Fruit fly (Drosophila melanogaster) whole organism, adult: ENCODE results near the gene Tmf.

ENCODE experiments used
- CG14711 ChIP-seq: fragments of 200-800 bp; sonication (Bioruptor generic); optimal IDR thresholded peaks from 2 replicates; lab custom pipeline; 2018; ENCODE audit warnings: missing biosample characterization, mild to moderate bottlenecking, missing genetic modification characterization, moderate library complexity
- CG1620 ChIP-seq: fragments of 200-800 bp; sonication (Bioruptor generic); optimal IDR thresholded peaks from 2 replicates; lab custom pipeline; 2016; ENCODE audit warnings: missing biosample characterization, missing genetic modification characterization
- CG7045 ChIP-seq: fragments of 200-800 bp; sonication (Bioruptor generic); optimal IDR thresholded peaks from 2 replicates; lab custom pipeline; 2017; ENCODE audit warnings: missing biosample characterization, mild to moderate bottlenecking, missing genetic modification characterization
- Clk ChIP-seq: fragments of 200-800 bp; sonication (Bioruptor generic); optimal IDR thresholded peaks from 2 replicates; lab custom pipeline; 2017; ENCODE audit warnings: missing biosample characterization, missing genetic modification characterization
- bab1 ChIP-seq: fragments of 200-800 bp; sonication (Bioruptor generic); optimal IDR thresholded peaks from 3 replicates; lab custom pipeline; 2019; ENCODE audit warnings: missing biosample characterization, mild to moderate bottlenecking, missing genetic modification characterization, moderate library complexity
- kay ChIP-seq: fragments of 200-800 bp; sonication (Bioruptor generic); peaks from one replicate; lab custom pipeline; 2016; ENCODE audit warnings: missing biosample characterization, missing genetic modification characterization, borderline replicate concordance
- ovo ChIP-seq: fragments of 200-800 bp; sonication (Bioruptor generic); optimal IDR thresholded peaks from 2 replicates; lab custom pipeline; 2016; ENCODE audit warnings: missing biosample characterization, missing genetic modification characterization
- toe ChIP-seq: fragments of 200-800 bp; sonication (Bioruptor generic); optimal IDR thresholded peaks from 2 replicates; lab custom pipeline; 2016; ENCODE audit warnings: missing biosample characterization, missing genetic modification characterization

DNA sequence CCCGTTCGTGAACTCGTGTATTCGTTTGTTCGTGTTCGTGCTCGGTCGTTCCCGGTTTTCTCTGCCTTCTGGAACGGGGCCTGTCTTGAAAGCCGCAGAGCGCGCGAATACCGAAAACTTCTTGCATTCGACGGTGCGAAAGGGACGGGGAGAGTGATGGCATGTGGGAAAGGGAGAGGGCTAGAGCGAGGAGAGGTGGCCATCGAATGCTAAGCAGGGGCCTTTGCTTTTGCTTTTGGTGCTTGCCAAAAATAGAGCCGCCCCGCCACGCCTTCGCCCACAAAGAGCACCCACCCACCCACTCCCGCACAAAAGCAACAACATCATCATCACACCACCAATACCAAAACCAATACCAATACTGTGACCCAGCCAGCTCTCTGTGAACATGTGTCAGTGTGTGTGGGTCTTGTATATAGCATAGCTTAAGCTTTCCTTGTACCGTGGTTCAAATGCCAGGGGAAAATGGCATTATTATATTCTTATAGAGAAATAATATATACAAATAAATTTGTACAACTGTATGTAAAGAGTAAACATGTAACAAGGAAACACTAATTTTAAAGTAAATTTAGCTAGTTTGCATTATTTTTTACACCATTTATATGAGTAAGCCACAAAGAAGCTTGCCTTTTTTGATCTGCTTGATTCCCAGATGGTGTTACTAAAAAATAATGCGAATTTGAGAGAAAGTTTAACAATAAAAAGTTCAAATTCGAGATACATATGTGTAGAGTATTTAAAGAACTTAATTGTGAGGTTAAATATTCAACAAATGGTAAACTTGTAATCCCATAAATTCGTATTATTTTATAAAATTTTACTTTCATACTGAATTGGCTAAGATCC lies 23.3 kb downstream of the Tmf start, which contains the start of gene CG14434:
- TF ChIP-seq CG1620 (peak; percentile 20), bab1 (peak; percentile 20), kay (GFP tag; lab: Kevin White, UChicago) (peak; percentile 48), Clk (GFP tag; lab: Kevin White, UChicago) (no peak), ovo (no peak), CG7045 (GFP tag; lab: Kevin White, UChicago) (peak; percentile 65), toe (GFP tag; lab: Kevin White, UChicago) (peak; percentile 53), CG14711 (tag; lab: Kevin White, UChicago) (peak; percentile 43)
